Fruit fly (Drosophila melanogaster): Measurements from ENCODE around the gene CG13992.
A peak's percentile ranks its signal among the peaks of the same experiment; 100 is the strongest.

CG13992 gene

dm6 chr2L:5982334-5982987, 14.9 kb upstream of the CG13992 start (continued):
- no peak for TF ChIP-seq CG10366 (GFP tag; IDR thresholded peaks at IDR 0.05)
- peak; percentile 0 for TF ChIP-seq CG12219 (GFP tag; optimal IDR thresholded peaks at IDR 0.05)
- TF ChIP-seq luna (GFP tag; optimal IDR thresholded peaks at IDR 0.05), result no peak
- peak; percentile 4 for TF ChIP-seq exex (tag; optimal IDR thresholded peaks at IDR 0.05)
- peak; percentile 38 for TF ChIP-seq lbe (GFP tag; optimal IDR thresholded peaks at IDR 0.05)
- TF ChIP-seq CG12744 (GFP tag; optimal IDR thresholded peaks at IDR 0.05), result peak; percentile 20
- TF ChIP-seq Lhr (GFP tag; optimal IDR thresholded peaks at IDR 0.05), result no peak
- no peak for TF ChIP-seq br (optimal IDR thresholded peaks at IDR 0.05)
- TF ChIP-seq CG16863 (GFP tag; optimal IDR thresholded peaks at IDR 0.05), result no peak
- no peak for TF ChIP-seq prd (optimal IDR thresholded peaks at IDR 0.05)
- no peak for TF ChIP-seq prd (GFP tag; IDR thresholded peaks at IDR 0.05)
- TF ChIP-seq emc (GFP tag; optimal IDR thresholded peaks at IDR 0.05), result no peak
- TF ChIP-seq CG14667 (GFP tag; IDR thresholded peaks at IDR 0.05), result no peak
- TF ChIP-seq gce (GFP tag; IDR thresholded peaks at IDR 0.05), result no peak
- peak; percentile 8 for TF ChIP-seq sd (tag; optimal IDR thresholded peaks at IDR 0.05)
- no peak for TF ChIP-seq gt (GFP tag; IDR thresholded peaks at IDR 0.05)
- TF ChIP-seq slbo (GFP tag; IDR thresholded peaks at IDR 0.05), result no peak
- TF ChIP-seq CG7987 (GFP tag; optimal IDR thresholded peaks at IDR 0.05), result peak; percentile 54
- TF ChIP-seq pfk (GFP tag; optimal IDR thresholded peaks at IDR 0.05), result peak; percentile 34
- TF ChIP-seq B-H1 (GFP tag; IDR thresholded peaks at IDR 0.05), result no peak
- TF ChIP-seq CG4328 (GFP tag; optimal IDR thresholded peaks at IDR 0.05), result peak; percentile 60
- TF ChIP-seq Jarid2 (GFP tag; optimal IDR thresholded peaks at IDR 0.05), result peak; percentile 45
- no peak for TF ChIP-seq Sox102F (GFP tag; optimal IDR thresholded peaks at IDR 0.05)
- TF ChIP-seq CG9609 (GFP tag; optimal IDR thresholded peaks at IDR 0.05), result peak; percentile 13
- TF ChIP-seq CG7839 (tag; optimal IDR thresholded peaks at IDR 0.05), result peak; percentile 20
- TF ChIP-seq NC2α (GFP tag; optimal IDR thresholded peaks at IDR 0.05), result no peak
- no peak for TF ChIP-seq gem (tag; optimal IDR thresholded peaks at IDR 0.05)
- TF ChIP-seq CG10979 (tag; optimal IDR thresholded peaks at IDR 0.05), result peak; percentile 33
- TF ChIP-seq fru (optimal IDR thresholded peaks at IDR 0.05), result no peak
- no peak for TF ChIP-seq CG2199 (GFP tag; IDR thresholded peaks at IDR 0.05)
- TF ChIP-seq CG16813 (GFP tag; IDR thresholded peaks at IDR 0.05; ENCODE audit: partially characterized antibody), result no peak
- peak; percentile 53 for TF ChIP-seq Hmr (GFP tag; optimal IDR thresholded peaks at IDR 0.05)
- TF ChIP-seq bbx (GFP tag; IDR thresholded peaks at IDR 0.05; ENCODE audit: partially characterized antibody), result no peak
- peak; percentile 99 for TF ChIP-seq CG9437 (GFP tag; optimal IDR thresholded peaks at IDR 0.05)
- TF ChIP-seq Gsc (GFP tag; IDR thresholded peaks at IDR 0.05), result no peak
- no peak for TF ChIP-seq CG6175 (GFP tag; IDR thresholded peaks at IDR 0.05)
- no peak for TF ChIP-seq croc (GFP tag; conservative IDR thresholded peaks at IDR 0.05)
- no peak for TF ChIP-seq CG9932 (GFP tag; IDR thresholded peaks at IDR 0.05)
- TF ChIP-seq gfzf (GFP tag; optimal IDR thresholded peaks at IDR 0.05), result no peak
- TF ChIP-seq CrebB (tag; optimal IDR thresholded peaks at IDR 0.05), result peak; percentile 20
- TF ChIP-seq CG12071 (GFP tag; optimal IDR thresholded peaks at IDR 0.05), result peak; percentile 45
- no peak for TF ChIP-seq rib (GFP tag; IDR thresholded peaks at IDR 0.05)
- peak; percentile 51 for TF ChIP-seq bab2 (GFP tag; optimal IDR thresholded peaks at IDR 0.05)
- TF ChIP-seq pros (GFP tag; optimal IDR thresholded peaks at IDR 0.05), result peak; percentile 14
- TF ChIP-seq Hsf (GFP tag; optimal IDR thresholded peaks at IDR 0.05), result peak; percentile 12
- TF ChIP-seq grn (GFP tag; optimal IDR thresholded peaks at IDR 0.05), result peak; percentile 36
- peak; percentile 44 for TF ChIP-seq ems (GFP tag; optimal IDR thresholded peaks at IDR 0.05)
- TF ChIP-seq CG1024 (GFP tag; IDR thresholded peaks at IDR 0.05), result no peak
- peak; percentile 8 for TF ChIP-seq sqz (GFP tag; optimal IDR thresholded peaks at IDR 0.05)
- peak; percentile 44 for TF ChIP-seq nerfin-1 (tag; optimal IDR thresholded peaks at IDR 0.05)
- peak; percentile 34 for TF ChIP-seq Sry-δ (GFP tag; optimal IDR thresholded peaks at IDR 0.05)
- no peak for TF ChIP-seq ind (GFP tag; optimal IDR thresholded peaks at IDR 0.05)
